Worm (Caenorhabditis elegans): ENCODE data around the gene itr-1.

itr-1 gene

DNA sequence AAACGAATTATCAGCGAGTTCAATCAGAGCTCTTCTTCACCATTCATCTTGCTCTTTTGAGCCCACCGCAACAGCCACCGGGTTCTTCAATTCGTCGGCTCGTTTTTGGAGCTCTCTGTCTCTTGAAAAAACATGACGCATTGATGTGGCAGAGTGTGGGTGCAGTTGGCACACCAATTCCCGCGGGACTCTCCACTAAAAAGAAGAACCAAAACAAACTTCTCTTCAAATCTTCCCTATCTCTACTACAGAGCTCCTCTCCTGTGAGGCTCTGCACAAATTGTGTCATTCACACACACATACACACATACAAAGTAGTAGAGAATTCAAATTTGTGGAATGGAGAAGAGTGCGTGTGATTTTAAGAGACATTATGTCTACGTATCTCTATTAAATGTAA is 12.0 kb upstream of the itr-1 start:
- TF ChIP-seq pes-1 (GFP tag; IDR thresholded peaks at IDR 0.05) (no peak), tra-4 (tag; optimal IDR thresholded peaks at IDR 0.05) (no peak), B0310.2 (tag; optimal IDR thresholded peaks at IDR 0.05) (no peak), ceh-36 (tag; optimal IDR thresholded peaks at IDR 0.05) (no peak), F13C5.2 (tag; optimal IDR thresholded peaks at IDR 0.05) (no peak), tbx-37 (GFP tag; conservative IDR thresholded peaks at IDR 0.05) (no peak), hnd-1 (tag; optimal IDR thresholded peaks at IDR 0.05) (no peak), tbx-11 (GFP tag; IDR thresholded peaks at IDR 0.05) (no peak), hmg-4 (GFP tag; optimal IDR thresholded peaks at IDR 0.05) (no peak)

DNA sequence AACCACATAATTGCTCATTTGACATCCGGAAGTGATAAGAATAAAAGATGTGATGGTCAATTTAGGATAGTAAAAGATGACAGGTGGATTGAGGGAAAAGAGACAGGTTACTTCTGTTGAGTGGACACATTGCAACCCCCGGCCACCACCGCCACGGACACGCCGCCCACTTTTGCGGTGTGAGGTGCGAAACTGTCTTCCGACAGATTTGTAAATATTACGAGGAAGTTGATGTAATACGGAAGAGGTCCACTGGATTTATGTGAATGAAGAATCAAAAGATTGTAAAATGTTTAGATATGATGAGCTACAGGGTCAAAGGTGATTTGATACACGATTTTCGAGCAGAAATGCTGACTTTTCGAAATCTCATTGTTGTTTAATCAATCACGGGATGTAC is 2.1 kb upstream of the itr-1 start, which contains the start of gene C08G9.2:
C08G9.2 (minus strand) TSS at position 101 of the 400 bp plus-strand sequence.
- no peak for TF ChIP-seq ceh-13 (GFP tag; optimal IDR thresholded peaks at IDR 0.05)
- TF ChIP-seq flt-1 (GFP tag; IDR thresholded peaks at IDR 0.05), result no peak
- TF ChIP-seq ceh-36 (tag; optimal IDR thresholded peaks at IDR 0.05), result no peak
- TF ChIP-seq tra-4 (tag; optimal IDR thresholded peaks at IDR 0.05), result no peak
- no peak for TF ChIP-seq tbx-11 (GFP tag; IDR thresholded peaks at IDR 0.05)

DNA sequence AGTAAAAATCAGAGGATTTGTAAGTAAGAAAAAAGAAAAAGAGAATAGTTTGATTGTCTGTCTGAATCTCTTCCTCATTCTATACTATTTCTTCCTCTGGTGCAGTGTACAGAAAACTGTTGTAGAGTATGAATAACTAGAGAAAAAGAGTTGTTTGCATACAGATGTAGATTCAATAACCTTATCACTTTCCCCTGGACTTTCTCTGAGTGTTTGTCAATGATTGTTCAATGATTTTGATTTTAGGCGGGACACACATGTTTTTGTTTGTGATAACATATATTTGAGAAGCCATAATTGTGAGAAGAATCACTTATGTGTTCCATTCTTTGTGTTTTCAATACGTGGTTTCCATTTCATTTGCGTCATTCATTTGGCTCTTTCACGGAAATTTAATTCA is 4.1 kb downstream of the itr-1 start:
- no peak for TF ChIP-seq scrt-1 (GFP tag; IDR thresholded peaks at IDR 0.05)
- TF ChIP-seq pes-1 (GFP tag; IDR thresholded peaks at IDR 0.05), result no peak
- TF ChIP-seq B0310.2 (tag; optimal IDR thresholded peaks at IDR 0.05), result no peak
- no peak for TF ChIP-seq aly-1 (tag; optimal IDR thresholded peaks at IDR 0.05)
- TF ChIP-seq tra-4 (tag; optimal IDR thresholded peaks at IDR 0.05), result no peak
- no peak for TF ChIP-seq ceh-13 (GFP tag; optimal IDR thresholded peaks at IDR 0.05)
- no peak for TF ChIP-seq hmg-4 (GFP tag; optimal IDR thresholded peaks at IDR 0.05)
- TF ChIP-seq hnd-1 (tag; optimal IDR thresholded peaks at IDR 0.05), result no peak
- no peak for TF ChIP-seq ceh-36 (tag; optimal IDR thresholded peaks at IDR 0.05)

DNA sequence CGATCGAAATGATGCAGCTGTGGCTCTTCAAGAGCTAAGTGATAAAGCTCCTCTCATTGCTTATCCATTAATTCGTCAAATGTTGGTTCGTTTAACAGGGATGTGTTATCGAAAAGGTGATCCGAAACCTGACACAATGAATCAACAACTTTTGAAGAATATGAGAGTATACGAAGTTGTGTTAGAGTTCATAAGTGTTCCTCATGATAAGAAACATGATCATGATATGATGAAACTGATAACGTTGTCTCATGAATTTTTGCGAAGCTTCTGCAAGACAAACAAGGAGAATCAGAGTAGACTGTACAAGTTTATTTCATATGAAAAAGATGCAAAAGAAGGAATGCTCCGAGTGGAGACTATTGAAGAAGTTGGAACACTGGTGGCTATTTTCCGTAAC is 14.4 kb downstream of the itr-1 start:
- TF ChIP-seq flt-1 (GFP tag; IDR thresholded peaks at IDR 0.05), result no peak
- no peak for TF ChIP-seq F13C5.2 (tag; optimal IDR thresholded peaks at IDR 0.05)
- no peak for TF ChIP-seq pes-1 (GFP tag; IDR thresholded peaks at IDR 0.05)

DNA sequence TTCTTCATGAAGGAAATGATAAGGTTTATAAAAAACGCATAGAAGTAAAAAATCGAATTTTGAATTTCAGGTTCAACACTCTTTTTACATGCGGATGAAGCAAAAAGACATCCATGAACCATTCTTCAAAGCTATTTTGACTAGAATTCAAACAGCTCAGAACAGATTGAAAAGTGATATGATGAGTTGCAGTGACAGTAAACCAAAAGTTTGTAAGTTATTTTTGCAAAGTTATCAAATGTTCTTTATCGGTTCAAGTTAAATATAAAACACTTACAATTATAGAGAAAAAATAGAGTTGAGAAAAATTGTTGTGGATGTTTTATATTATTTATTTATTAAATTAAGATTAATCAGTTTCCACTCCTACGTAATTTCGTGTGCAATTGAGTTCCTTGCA is 17.5 kb downstream of the itr-1 start:
- no peak for TF ChIP-seq aly-1 (tag; optimal IDR thresholded peaks at IDR 0.05)
- no peak for TF ChIP-seq pes-1 (GFP tag; IDR thresholded peaks at IDR 0.05)
- no peak for TF ChIP-seq ceh-13 (GFP tag; optimal IDR thresholded peaks at IDR 0.05)
- no peak for TF ChIP-seq F13C5.2 (tag; optimal IDR thresholded peaks at IDR 0.05)
- TF ChIP-seq tbx-11 (GFP tag; IDR thresholded peaks at IDR 0.05), result no peak
- no peak for TF ChIP-seq ets-7 (tag; optimal IDR thresholded peaks at IDR 0.05)
- TF ChIP-seq B0310.2 (tag; optimal IDR thresholded peaks at IDR 0.05), result no peak
- TF ChIP-seq tbx-37 (GFP tag; conservative IDR thresholded peaks at IDR 0.05), result no peak
- no peak for TF ChIP-seq hnd-1 (tag; optimal IDR thresholded peaks at IDR 0.05)
- TF ChIP-seq flt-1 (GFP tag; IDR thresholded peaks at IDR 0.05), result no peak
- no peak for TF ChIP-seq hmg-4 (GFP tag; optimal IDR thresholded peaks at IDR 0.05)
- no peak for TF ChIP-seq ama-1 (optimal IDR thresholded peaks at IDR 0.05)
- no peak for TF ChIP-seq tra-4 (tag; optimal IDR thresholded peaks at IDR 0.05)
- no peak for TF ChIP-seq ceh-36 (tag; optimal IDR thresholded peaks at IDR 0.05)
- TF ChIP-seq scrt-1 (GFP tag; IDR thresholded peaks at IDR 0.05), result no peak
- no peak for TF ChIP-seq hmbx-1 (tag; optimal IDR thresholded peaks at IDR 0.05)
- no peak for TF ChIP-seq sea-1 (GFP tag; conservative IDR thresholded peaks at IDR 0.05)

DNA sequence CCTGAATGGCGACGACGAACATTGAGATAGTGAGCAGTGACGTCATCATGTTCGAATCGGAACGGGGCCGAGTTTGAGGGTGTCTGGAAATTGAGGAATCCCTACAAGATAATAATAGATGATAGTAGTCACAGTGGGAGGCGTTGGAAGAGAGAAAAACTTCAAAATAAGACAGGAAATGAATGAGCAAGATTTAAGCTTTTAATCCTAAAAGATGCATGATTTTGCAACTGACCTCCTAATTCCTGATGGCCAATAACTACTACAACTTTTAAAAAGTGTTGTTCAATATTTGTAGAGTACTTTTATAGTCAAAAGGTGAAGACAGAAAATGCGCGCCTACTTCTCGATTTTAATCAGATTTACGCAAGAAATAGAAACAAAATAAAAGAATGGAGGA is 23.3 kb downstream of the itr-1 start, which contains the start of gene flp-13:
flp-13 (minus strand) TSS at position 101 of the 400 bp plus-strand sequence.
- TF ChIP-seq hnd-1 (tag; optimal IDR thresholded peaks at IDR 0.05) (no peak), ceh-36 (tag; optimal IDR thresholded peaks at IDR 0.05) (no peak), aly-1 (tag; optimal IDR thresholded peaks at IDR 0.05) (no peak), tbx-37 (GFP tag; conservative IDR thresholded peaks at IDR 0.05) (no peak), tbx-11 (GFP tag; IDR thresholded peaks at IDR 0.05) (no peak), hmbx-1 (tag; optimal IDR thresholded peaks at IDR 0.05) (no peak), hmg-4 (GFP tag; optimal IDR thresholded peaks at IDR 0.05) (no peak), sea-1 (GFP tag; conservative IDR thresholded peaks at IDR 0.05) (no peak), tra-4 (tag; optimal IDR thresholded peaks at IDR 0.05) (no peak), flt-1 (GFP tag; IDR thresholded peaks at IDR 0.05) (no peak), ceh-13 (GFP tag; optimal IDR thresholded peaks at IDR 0.05) (no peak), B0310.2 (tag; optimal IDR thresholded peaks at IDR 0.05) (no peak), ama-1 (optimal IDR thresholded peaks at IDR 0.05) (no peak), F13C5.2 (tag; optimal IDR thresholded peaks at IDR 0.05) (no peak), ets-7 (tag; optimal IDR thresholded peaks at IDR 0.05) (no peak), scrt-1 (GFP tag; IDR thresholded peaks at IDR 0.05) (no peak), pes-1 (GFP tag; IDR thresholded peaks at IDR 0.05) (no peak)

DNA sequence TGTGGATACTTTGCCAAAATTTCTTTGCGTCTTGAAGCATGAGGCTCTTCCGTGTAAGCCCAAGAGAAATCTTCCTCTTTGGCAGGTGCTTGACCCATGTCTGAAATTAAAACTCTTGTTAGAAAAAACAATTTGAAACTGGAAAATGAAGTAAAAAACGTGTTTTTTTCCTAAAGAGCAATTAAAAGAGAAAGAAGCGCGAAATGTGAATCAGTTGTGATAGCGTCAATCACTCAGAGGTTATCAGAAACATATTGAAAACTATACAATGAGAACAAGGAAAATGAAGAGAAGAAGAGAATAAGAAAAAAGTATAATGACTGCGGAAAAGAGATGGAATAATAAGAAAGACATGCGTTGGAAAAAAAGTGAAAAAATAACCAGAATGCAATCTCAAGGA is 31.8 kb downstream of the itr-1 start, which contains the start of gene F33D4.4:
F33D4.4 (minus strand) TSS at position 101 of the 400 bp plus-strand sequence.
- TF ChIP-seq ets-7 (tag; optimal IDR thresholded peaks at IDR 0.05), result no peak
- no peak for TF ChIP-seq F13C5.2 (tag; optimal IDR thresholded peaks at IDR 0.05)
- TF ChIP-seq B0310.2 (tag; optimal IDR thresholded peaks at IDR 0.05), result no peak
- no peak for TF ChIP-seq ama-1 (optimal IDR thresholded peaks at IDR 0.05)
- no peak for TF ChIP-seq ceh-13 (GFP tag; optimal IDR thresholded peaks at IDR 0.05)
- no peak for TF ChIP-seq tra-4 (tag; optimal IDR thresholded peaks at IDR 0.05)
- TF ChIP-seq hnd-1 (tag; optimal IDR thresholded peaks at IDR 0.05), result no peak
- TF ChIP-seq pes-1 (GFP tag; IDR thresholded peaks at IDR 0.05), result no peak
- TF ChIP-seq scrt-1 (GFP tag; IDR thresholded peaks at IDR 0.05), result no peak
- no peak for TF ChIP-seq aly-1 (tag; optimal IDR thresholded peaks at IDR 0.05)
- no peak for TF ChIP-seq sea-1 (GFP tag; conservative IDR thresholded peaks at IDR 0.05)
- no peak for TF ChIP-seq ceh-36 (tag; optimal IDR thresholded peaks at IDR 0.05)
- TF ChIP-seq tbx-11 (GFP tag; IDR thresholded peaks at IDR 0.05), result no peak
- TF ChIP-seq hmg-4 (GFP tag; optimal IDR thresholded peaks at IDR 0.05), result no peak
- TF ChIP-seq flt-1 (GFP tag; IDR thresholded peaks at IDR 0.05), result no peak
- no peak for TF ChIP-seq hmbx-1 (tag; optimal IDR thresholded peaks at IDR 0.05)

DNA sequence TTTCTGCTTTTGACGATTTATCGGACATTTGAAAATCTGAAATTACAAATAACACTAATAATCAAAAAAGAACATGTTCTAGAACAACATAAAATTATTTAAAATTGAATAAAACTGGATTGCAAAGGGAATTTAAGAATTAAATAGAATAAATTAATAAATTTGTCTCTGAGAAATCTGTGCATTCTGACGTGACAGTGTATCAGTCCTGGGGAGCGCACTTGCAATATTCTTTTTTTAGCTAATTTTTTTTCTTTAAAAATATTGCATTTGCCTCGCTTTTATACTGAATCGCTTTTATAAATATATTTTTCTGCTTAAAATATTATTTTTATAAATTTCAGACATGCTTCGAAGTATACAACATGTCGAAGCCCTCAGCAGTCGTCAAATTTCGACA is 34.7 kb downstream of the itr-1 start, which contains the start of the genes mrpl-1, emc-6 and mrps-24:
mrpl-1 (minus strand) TSS at position 1 of the 400 bp plus-strand sequence.
emc-6 (minus strand) TSS at position 36 of the 400 bp plus-strand sequence.
mrps-24 (plus strand) TSS at position 345 of the 400 bp plus-strand sequence.
- no peak for TF ChIP-seq ama-1 (optimal IDR thresholded peaks at IDR 0.05)
- peak; percentile 27 for TF ChIP-seq F13C5.2 (tag; optimal IDR thresholded peaks at IDR 0.05)
